Fruit fly (Drosophila melanogaster) whole organism, embryonic: ENCODE data around the gene ich.

ENCODE experiments used
- Atf6 ChIP-seq: fragments of 200-800 bp; sonication (Bioruptor generic); IDR thresholded peaks from 2 replicates; pipeline ENCODE4 v1.3.6; 2022; ENCODE audit warnings: missing biosample characterization, missing genetic modification characterization
- Blimp-1 ChIP-seq: fragments of 200-800 bp; sonication (Bioruptor generic); optimal IDR thresholded peaks from 3 replicates; lab custom pipeline; 2018; ENCODE audit warnings: missing biosample characterization, missing genetic modification characterization, mild to moderate bottlenecking, moderate library complexity, missing genetic modification reagents
- CG10321 ChIP-seq: fragments of 200-800 bp; sonication (Bioruptor generic); IDR thresholded peaks from 2 replicates; pipeline ENCODE4 v1.3.6; 2022; ENCODE audit warnings: missing biosample characterization, missing genetic modification characterization
- CG10462 ChIP-seq: fragments of 200-800 bp; sonication (Bioruptor generic); optimal IDR thresholded peaks from 2 replicates; lab custom pipeline; 2016; ENCODE audit warnings: missing biosample characterization, missing genetic modification characterization
- CG10959 ChIP-seq: fragments of 200-800 bp; sonication (Bioruptor generic); IDR thresholded peaks from 2 replicates; pipeline ENCODE4 v1.3.6; 2022; ENCODE audit warnings: missing biosample characterization, missing genetic modification characterization
- CG11085 ChIP-seq: fragments of 200-800 bp; sonication (Bioruptor generic); IDR thresholded peaks from 2 replicates; pipeline ENCODE4 v1.3.6; 2022; ENCODE audit warnings: missing biosample characterization, missing genetic modification characterization
- CG11560 ChIP-seq: fragments of 200-800 bp; sonication (Bioruptor generic); IDR thresholded peaks from 3 replicates; pipeline ENCODE4 v1.3.6; 2022; ENCODE audit warnings: missing biosample characterization, missing genetic modification characterization
- CG13287 ChIP-seq: fragments of 200-800 bp; sonication (Bioruptor generic); IDR thresholded peaks from 2 replicates; pipeline ENCODE4 v1.3.6; 2022; ENCODE audit warnings: missing biosample characterization, missing genetic modification characterization; ENCODE audit not compliant: partially characterized antibody
- CG14050 ChIP-seq: fragments of 200-800 bp; sonication (Bioruptor generic); IDR thresholded peaks from 3 replicates; pipeline ENCODE4 v1.3.6; 2022; ENCODE audit warnings: missing biosample characterization, missing genetic modification characterization
- CG15011 ChIP-seq: fragments of 200-800 bp; sonication (Bioruptor generic); optimal IDR thresholded peaks from 3 replicates; lab custom pipeline; 2018; ENCODE audit warnings: missing biosample characterization, mild to moderate bottlenecking, missing genetic modification characterization
- CG15514 ChIP-seq: fragments of 200-800 bp; sonication (Bioruptor generic); optimal IDR thresholded peaks from 3 replicates; lab custom pipeline; 2017; ENCODE audit warnings: missing biosample characterization, missing genetic modification characterization, mild to moderate bottlenecking, moderate library complexity, missing genetic modification reagents
- CG18599 ChIP-seq: fragments of 200-800 bp; sonication (Bioruptor generic); optimal IDR thresholded peaks from 3 replicates; lab custom pipeline; 2017; ENCODE audit warnings: missing biosample characterization, missing genetic modification characterization, mild to moderate bottlenecking, moderate library complexity, missing genetic modification reagents
- CG18619 ChIP-seq: fragments of 200-800 bp; sonication (Bioruptor generic); optimal IDR thresholded peaks from 3 replicates; lab custom pipeline; 2017; ENCODE audit warnings: missing biosample characterization, mild to moderate bottlenecking, missing genetic modification characterization
- CG2116 ChIP-seq: fragments of 200-800 bp; sonication (Bioruptor generic); optimal IDR thresholded peaks from 3 replicates; lab custom pipeline; 2018; ENCODE audit warnings: missing biosample characterization, mild to moderate bottlenecking, missing genetic modification characterization
- CG31441 ChIP-seq: fragments of 200-800 bp; sonication (Bioruptor generic); IDR thresholded peaks from 2 replicates; pipeline ENCODE4 v1.3.6; 2022; ENCODE audit warnings: missing biosample characterization, missing genetic modification characterization
- CG3407 ChIP-seq: fragments of 200-800 bp; sonication (Bioruptor generic); optimal IDR thresholded peaks from 2 replicates; lab custom pipeline; 2018; ENCODE audit warnings: missing biosample characterization, mild to moderate bottlenecking, missing genetic modification characterization
- CG6272 ChIP-seq: fragments of 200-800 bp; sonication (Bioruptor generic); IDR thresholded peaks from 2 replicates; pipeline ENCODE4 v1.3.6; 2022; ENCODE audit warnings: missing biosample characterization, missing genetic modification characterization
- CTCF ChIP-seq: fragments of 200-800 bp; sonication (Bioruptor generic); optimal IDR thresholded peaks from 2 replicates; lab custom pipeline; 2017; ENCODE audit warnings: missing biosample characterization, mild to moderate bottlenecking, missing genetic modification characterization, moderate library complexity
- Dip2 ChIP-seq: fragments of 200-800 bp; sonication (Bioruptor generic); IDR thresholded peaks from 2 replicates; pipeline ENCODE4 v1.3.6; 2022; ENCODE audit warnings: missing biosample characterization, missing genetic modification characterization
- Doc3 ChIP-seq: fragments of 200-800 bp; sonication (Bioruptor generic); IDR thresholded peaks from 3 replicates; pipeline ENCODE4 v1.3.6; 2022; ENCODE audit warnings: missing biosample characterization, missing genetic modification characterization; ENCODE audit not compliant: partially characterized antibody
- E2f1 ChIP-seq: fragments of 200-800 bp; sonication (Bioruptor generic); IDR thresholded peaks from 2 replicates; pipeline ENCODE4 v1.3.6; 2022; ENCODE audit warnings: missing biosample characterization, missing genetic modification characterization
- Hmr ChIP-seq: fragments of 200-800 bp; sonication (Bioruptor generic); optimal IDR thresholded peaks from 3 replicates; lab custom pipeline; 2017; ENCODE audit warnings: mild to moderate bottlenecking, missing biosample characterization, missing genetic modification reagents, missing genetic modification characterization
- Jarid2 ChIP-seq: fragments of 200-800 bp; sonication (Bioruptor generic); optimal IDR thresholded peaks from 3 replicates; lab custom pipeline; 2017; ENCODE audit warnings: mild to moderate bottlenecking, missing biosample characterization, missing genetic modification reagents, missing genetic modification characterization
- Kr ChIP-seq: fragments of 200-800 bp; sonication (Bioruptor generic); optimal IDR thresholded peaks from 2 replicates; lab custom pipeline; 2017; ENCODE audit warnings: missing biosample characterization, mild to moderate bottlenecking, missing genetic modification characterization
- Ptx1 ChIP-seq: fragments of 200-800 bp; sonication (Bioruptor generic); IDR thresholded peaks from 2 replicates; pipeline ENCODE4 v1.3.6; 2022; ENCODE audit warnings: missing biosample characterization, missing genetic modification characterization
- Ravus ChIP-seq: fragments of 200-800 bp; sonication (Bioruptor generic); IDR thresholded peaks from 2 replicates; pipeline ENCODE4 v1.3.6; 2022; ENCODE audit warnings: missing biosample characterization, missing genetic modification characterization
- Xbp1 ChIP-seq: fragments of 200-800 bp; sonication (Bioruptor generic); optimal IDR thresholded peaks from 3 replicates; lab custom pipeline; 2016; ENCODE audit warnings: missing biosample characterization, mild to moderate bottlenecking, missing genetic modification characterization
- YL-1 ChIP-seq: fragments of 200-800 bp; sonication (Bioruptor generic); optimal IDR thresholded peaks from 3 replicates; lab custom pipeline; 2017; ENCODE audit warnings: missing biosample characterization, mild to moderate bottlenecking, missing genetic modification characterization
- bbx ChIP-seq: fragments of 200-800 bp; sonication (Bioruptor generic); IDR thresholded peaks from 2 replicates; pipeline ENCODE4 v1.3.6; 2022; ENCODE audit warnings: missing biosample characterization, missing genetic modification characterization; ENCODE audit not compliant: partially characterized antibody
- bowl ChIP-seq: fragments of 200-800 bp; sonication (Bioruptor generic); IDR thresholded peaks from 2 replicates; pipeline ENCODE4 v1.3.6; 2022; ENCODE audit warnings: missing biosample characterization, missing genetic modification characterization
- btn ChIP-seq: fragments of 200-800 bp; sonication (Bioruptor generic); optimal IDR thresholded peaks from 2 replicates; lab custom pipeline; 2016; ENCODE audit warnings: missing biosample characterization, missing genetic modification characterization
- cad ChIP-seq: fragments of >200 bp; optimal IDR thresholded peaks from 2 replicates; lab custom pipeline; 2017; ENCODE audit warnings: missing biosample characterization, missing genetic modification characterization
- disco-r ChIP-seq: fragments of 200-800 bp; sonication (Bioruptor generic); optimal IDR thresholded peaks from 2 replicates; lab custom pipeline; 2016; ENCODE audit warnings: missing biosample characterization, missing genetic modification characterization
- emc ChIP-seq: fragments of 200-800 bp; sonication (Bioruptor generic); optimal IDR thresholded peaks from 2 replicates; lab custom pipeline; 2016; ENCODE audit warnings: missing biosample characterization, missing genetic modification characterization
- ewg ChIP-seq: fragments of 200-800 bp; sonication (Bioruptor generic); optimal IDR thresholded peaks from 3 replicates; lab custom pipeline; 2017; ENCODE audit warnings: mild to moderate bottlenecking, missing biosample characterization, missing genetic modification reagents, missing genetic modification characterization
- fd3F ChIP-seq: fragments of 200-800 bp; sonication (Bioruptor generic); optimal IDR thresholded peaks from 2 replicates; lab custom pipeline; 2018; ENCODE audit warnings: missing biosample characterization, mild to moderate bottlenecking, missing genetic modification characterization, moderate library complexity
- grau ChIP-seq: fragments of 200-800 bp; optimal IDR thresholded peaks from 3 replicates; lab custom pipeline; 2019; ENCODE audit warnings: missing biosample characterization, mild to moderate bottlenecking, missing genetic modification characterization, moderate library complexity
- hkb ChIP-seq, 2 experiments: fragments of 200-800 bp in 1 of 2; fragments of >200 bp in 1 of 2; sonication (Bioruptor generic) in 1 of 2; IDR thresholded peaks in 1 of 2; optimal IDR thresholded peaks in 1 of 2; 2 replicates each; pipeline versions ENCODE4 v1.3.6 to Lab custom; 2017 to 2022; ENCODE audit warnings: missing biosample characterization in 1 of 2, missing genetic modification characterization in 1 of 2
- inv ChIP-seq: fragments of 200-800 bp; sonication (Bioruptor generic); IDR thresholded peaks from 2 replicates; pipeline ENCODE4 v1.3.6; 2022; ENCODE audit warnings: missing biosample characterization, missing genetic modification characterization; ENCODE audit not compliant: partially characterized antibody
- jing ChIP-seq: fragments of 200-800 bp; sonication (Bioruptor generic); optimal IDR thresholded peaks from 2 replicates; lab custom pipeline; 2018; ENCODE audit warnings: missing biosample characterization, mild to moderate bottlenecking, missing genetic modification characterization
- lab ChIP-seq: fragments of 200-800 bp; sonication (Bioruptor generic); optimal IDR thresholded peaks from 3 replicates; lab custom pipeline; 2017; ENCODE audit warnings: missing biosample characterization, missing genetic modification characterization, mild to moderate bottlenecking, moderate library complexity, missing genetic modification reagents
- lmd ChIP-seq: fragments of 200-800 bp; sonication (Bioruptor generic); IDR thresholded peaks from 2 replicates; pipeline ENCODE4 v1.3.6; 2022; ENCODE audit warnings: missing biosample characterization, missing genetic modification characterization
- nerfin-1 ChIP-seq: fragments of 200-800 bp; sonication (Bioruptor generic); optimal IDR thresholded peaks from 3 replicates; lab custom pipeline; 2019; ENCODE audit warnings: missing biosample characterization, mild to moderate bottlenecking, missing genetic modification characterization, moderate library complexity
- nmo ChIP-seq: fragments of 200-800 bp; sonication (Bioruptor generic); optimal IDR thresholded peaks from 2 replicates; lab custom pipeline; 2018; ENCODE audit warnings: missing biosample characterization, mild to moderate bottlenecking, missing genetic modification characterization, moderate library complexity
- phol ChIP-seq: fragments of 200-800 bp; sonication (Bioruptor generic); optimal IDR thresholded peaks from 3 replicates; lab custom pipeline; 2018; ENCODE audit warnings: missing biosample characterization, mild to moderate bottlenecking, missing genetic modification characterization, moderate library complexity
- ranshi ChIP-seq: fragments of 200-800 bp; sonication (Bioruptor generic); IDR thresholded peaks from 2 replicates; pipeline ENCODE4 v1.3.6; 2022; ENCODE audit warnings: missing biosample characterization, missing genetic modification characterization
- sc ChIP-seq, 3 experiments: fragments of >200 bp in 2 of 3; fragments of 200-800 bp in 1 of 3; sonication (Bioruptor generic) in 1 of 3; optimal IDR thresholded peaks; 2 replicates in 2 of 3; 3 replicates in 1 of 3; lab custom pipeline; 2017; ENCODE audit warnings: mild to moderate bottlenecking in 1 of 3, missing biosample characterization in 1 of 3, missing genetic modification characterization in 1 of 3, missing genetic modification reagents in 1 of 3
- sens-2 ChIP-seq: fragments of 200-800 bp; sonication (Bioruptor generic); IDR thresholded peaks from 2 replicates; pipeline ENCODE4 v1.3.6; 2022; ENCODE audit warnings: missing biosample characterization, missing genetic modification characterization
- so ChIP-seq: fragments of 200-800 bp; sonication (Bioruptor generic); IDR thresholded peaks from 3 replicates; pipeline ENCODE4 v1.3.6; 2022; ENCODE audit warnings: missing biosample characterization, missing genetic modification characterization
- sqz ChIP-seq: fragments of 200-800 bp; sonication (Bioruptor generic); optimal IDR thresholded peaks from 3 replicates; lab custom pipeline; 2018; ENCODE audit warnings: missing biosample characterization, mild to moderate bottlenecking, missing genetic modification characterization

ich gene

dm6 chr3R:8960329-8960728 is 2.5 kb downstream of the ich start (continued):
- no peak for TF ChIP-seq Dip2
- TF ChIP-seq Xbp1 (GFP tag; lab: Kevin White, UChicago) = peak; percentile 62
- peak; percentile 53 for TF ChIP-seq Blimp-1
- peak; percentile 3 for TF ChIP-seq Hmr (GFP tag; lab: Kevin White, UChicago)
- no peak for TF ChIP-seq jing (GFP tag; lab: Kevin White, UChicago)
- TF ChIP-seq CTCF (GFP tag; lab: Kevin White, UChicago) = no peak
- TF ChIP-seq Atf6 (GFP tag; lab: Robert Waterston, UW) = no peak; the same call in 1 of the 2 replicates
- peak; percentile 35; the same call in 1 of the 3 replicates for TF ChIP-seq so (GFP tag; lab: Robert Waterston, UW)
- TF ChIP-seq CG15514 (GFP tag; lab: Kevin White, UChicago) = peak; percentile 0
- no peak for TF ChIP-seq bowl (GFP tag; lab: Robert Waterston, UW)
- no peak for TF ChIP-seq btn
- TF ChIP-seq phol = peak; percentile 83
- peak; percentile 48 for TF ChIP-seq ewg
- TF ChIP-seq lmd (GFP tag; lab: Robert Waterston, UW) = peak; percentile 45
- no peak for TF ChIP-seq Ravus (GFP tag; lab: Robert Waterston, UW)
- TF ChIP-seq CG15011 (GFP tag; lab: Kevin White, UChicago) = no peak
- peak; percentile 32 for TF ChIP-seq CG18619 (GFP tag; lab: Kevin White, UChicago)
- TF ChIP-seq CG2116 (GFP tag; lab: Kevin White, UChicago) = no peak
- TF ChIP-seq sc (optimal IDR thresholded peaks at IDR 0.05; lab: Kevin White, UChicago) = no peak
- peak; percentile 29 for TF ChIP-seq sc (GFP tag; optimal IDR thresholded peaks at IDR 0.05; lab: Kevin White, UChicago)
- TF ChIP-seq CG11085 (GFP tag; lab: Robert Waterston, UW) = no peak
- no peak for TF ChIP-seq Doc3 (GFP tag; lab: Robert Waterston, UW)
- no peak for TF ChIP-seq CG13287
- TF ChIP-seq CG11560 (tag; lab: Robert Waterston, UW) = no peak
- TF ChIP-seq grau (tag; lab: Kevin White, UChicago) = peak; percentile 66
- TF ChIP-seq CG31441 (GFP tag; lab: Robert Waterston, UW) = peak; percentile 83
- peak; percentile 11 for TF ChIP-seq sqz (GFP tag; lab: Kevin White, UChicago)
- TF ChIP-seq inv (GFP tag; lab: Robert Waterston, UW) = no peak
- no peak for TF ChIP-seq CG10321 (GFP tag; lab: Robert Waterston, UW)
- TF ChIP-seq emc (GFP tag; lab: Kevin White, UChicago) = no peak
- TF ChIP-seq bbx (GFP tag; lab: Robert Waterston, UW) = no peak
- no peak for TF ChIP-seq sens-2
- no peak for TF ChIP-seq E2f1 (GFP tag; lab: Robert Waterston, UW)
- TF ChIP-seq fd3F (GFP tag; lab: Kevin White, UChicago) = peak; percentile 35
- TF ChIP-seq hkb (optimal IDR thresholded peaks at IDR 0.05; lab: Kevin White, UChicago) = no peak
- peak; percentile 58 for TF ChIP-seq hkb (GFP tag; IDR thresholded peaks at IDR 0.05; lab: Robert Waterston, UW)
- peak; percentile 42; the same call in 2 of the 3 replicates for TF ChIP-seq CG14050
- TF ChIP-seq lab (GFP tag; lab: Kevin White, UChicago) = peak; percentile 38
- TF ChIP-seq Kr (GFP tag; lab: Kevin White, UChicago) = no peak
- no peak for TF ChIP-seq CG10959 (GFP tag; lab: Robert Waterston, UW)
- TF ChIP-seq CG6272 (GFP tag; lab: Robert Waterston, UW) = no peak
- TF ChIP-seq disco-r (GFP tag; lab: Kevin White, UChicago) = no peak
- TF ChIP-seq ranshi = peak; percentile 38; the same call in 1 of the 2 replicates
- TF ChIP-seq nerfin-1 (tag; lab: Kevin White, UChicago) = peak; percentile 42
- peak; percentile 7 for TF ChIP-seq Jarid2 (GFP tag; lab: Kevin White, UChicago)
- peak; percentile 66 for TF ChIP-seq nmo (GFP tag; lab: Kevin White, UChicago)
- no peak for TF ChIP-seq cad (GFP tag; lab: Kevin White, UChicago)
- no peak for TF ChIP-seq CG10462
- peak; percentile 56 for TF ChIP-seq Ptx1 (GFP tag; lab: Robert Waterston, UW)
- peak; percentile 39 for TF ChIP-seq CG3407 (GFP tag; lab: Kevin White, UChicago)
- no peak for TF ChIP-seq YL-1
- TF ChIP-seq CG18599 (GFP tag; lab: Kevin White, UChicago) = peak; percentile 14
